Worm (Caenorhabditis elegans): ENCODE results near the gene F35H12.5.

DNA sequence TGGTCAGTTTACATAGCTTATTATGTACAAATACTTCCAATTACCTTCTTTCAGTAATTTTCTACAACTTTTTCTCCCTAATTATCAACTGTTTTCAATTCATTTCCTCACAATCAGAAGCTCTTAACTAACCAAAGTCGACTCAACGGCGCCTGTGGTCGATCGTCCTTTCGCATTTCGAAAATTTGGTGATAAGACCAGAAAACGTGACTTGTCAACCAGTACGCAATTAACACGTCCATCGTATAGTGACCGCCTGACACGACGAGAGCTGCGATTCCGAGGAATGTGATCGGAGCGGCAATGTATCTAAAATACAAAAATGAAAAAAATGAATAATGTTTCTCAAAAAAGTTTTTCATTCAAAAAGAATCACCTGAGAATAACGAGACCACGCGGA, 27.5 kb downstream of the F35H12.5 start:
- TF ChIP-seq lin-13 (GFP tag; optimal IDR thresholded peaks at IDR 0.05) (no peak), ztf-11 (tag; optimal IDR thresholded peaks at IDR 0.05) (no peak), nhr-237 (tag; optimal IDR thresholded peaks at IDR 0.05) (no peak), aly-2 (tag; optimal IDR thresholded peaks at IDR 0.05) (no peak), unc-86 (tag; optimal IDR thresholded peaks at IDR 0.05) (no peak), unc-130 (tag; optimal IDR thresholded peaks at IDR 0.05) (no peak), unc-62 (GFP tag; optimal IDR thresholded peaks at IDR 0.05) (no peak), nhr-11 (tag; optimal IDR thresholded peaks at IDR 0.05) (no peak)
